Worm (Caenorhabditis elegans) whole organism, late embryonic: Measurements from ENCODE around the gene ribo-1.

Experiments used
- ceh-18 ChIP-seq: sonication (generic microtip); optimal IDR thresholded peaks from 2 replicates; lab custom pipeline; 2016; ENCODE audit warnings: missing genetic modification characterization, missing compliant biosample characterization
- ceh-22 ChIP-seq: sonication (generic microtip); optimal IDR thresholded peaks from 2 replicates; lab custom pipeline; 2017; ENCODE audit warnings: missing biosample characterization, missing genetic modification characterization
- ceh-30 ChIP-seq: fragments of 150-350 bp; optimal IDR thresholded peaks from 2 replicates; lab custom pipeline; 2014; ENCODE audit warnings: missing biosample characterization, missing genetic modification characterization
- elt-4 ChIP-seq: sonication (generic microtip); optimal IDR thresholded peaks from 2 replicates; lab custom pipeline; 2016; ENCODE audit warnings: missing genetic modification characterization, missing compliant biosample characterization
- fkh-6 ChIP-seq: sonication (generic microtip); optimal IDR thresholded peaks from 2 replicates; lab custom pipeline; 2016; ENCODE audit warnings: missing genetic modification characterization, missing compliant biosample characterization
- nfya-1 ChIP-seq: sonication (generic microtip); optimal IDR thresholded peaks from 2 replicates; lab custom pipeline; 2017; ENCODE audit warnings: missing genetic modification characterization, mild to moderate bottlenecking, missing compliant biosample characterization, antibody characterized with exemption, moderate library complexity
- pha-4 ChIP-seq: fragments of 150-350 bp; optimal IDR thresholded peaks from 2 replicates; lab custom pipeline; 2018; ENCODE audit warnings: missing biosample characterization, missing genetic modification reagents, missing genetic modification characterization
- pros-1 ChIP-seq: fragments of 150-350 bp; optimal IDR thresholded peaks from 2 replicates; lab custom pipeline; 2014; ENCODE audit warnings: missing biosample characterization, missing genetic modification reagents, missing genetic modification characterization
- tbx-2 ChIP-seq: sonication (generic microtip); optimal IDR thresholded peaks from 2 replicates; lab custom pipeline; 2016; ENCODE audit warnings: missing genetic modification characterization, missing compliant biosample characterization

- TF ChIP-seq nfya-1 (tag; lab: Kevin White, UChicago): no peak
- no peak for TF ChIP-seq pha-4 (tag; lab: Kevin White, UChicago)
- no peak for TF ChIP-seq pros-1 (tag; lab: Kevin White, UChicago)
- TF ChIP-seq tbx-2 (tag; lab: Kevin White, UChicago): no peak
- no peak for TF ChIP-seq ceh-22 (tag; lab: Kevin White, UChicago)
- no peak for TF ChIP-seq ceh-18 (tag; lab: Kevin White, UChicago)
- no peak for TF ChIP-seq elt-4 (tag; lab: Kevin White, UChicago)
- no peak for TF ChIP-seq fkh-6
- TF ChIP-seq ceh-30: no peak
Observed at ce11 chrIV:6909863-6910733, at the start of gene ribo-1, which contains the start of gene rpn-1.
